Worm (Caenorhabditis elegans) whole organism, early embryonic: ENCODE measurements around the gene Y53C12A.8.
"Not testable (repeated sequence)": the region's sequence is repeated elsewhere in the genome, so short reads cannot be mapped to it uniquely, and the experiment has no call there.

Experiments used
- B0310.2 ChIP-seq: sonication (generic microtip); optimal IDR thresholded peaks from 2 replicates; lab custom pipeline; 2016; ENCODE audit warnings: mild to moderate bottlenecking, missing genetic modification characterization, missing compliant biosample characterization
- F13C5.2 ChIP-seq: sonication (generic microtip); optimal IDR thresholded peaks from 2 replicates; lab custom pipeline; 2017; ENCODE audit warnings: mild to moderate bottlenecking, missing genetic modification characterization, inconsistent platforms, missing compliant biosample characterization
- aly-1 ChIP-seq: sonication (generic microtip); optimal IDR thresholded peaks from 2 replicates; lab custom pipeline; 2016; ENCODE audit warnings: missing genetic modification characterization, missing compliant biosample characterization
- ama-1 ChIP-seq: fragments of 150-350 bp; optimal IDR thresholded peaks from 2 replicates; lab custom pipeline; 2014
- ceh-13 ChIP-seq: fragments of 200-800 bp; sonication (Bioruptor generic); optimal IDR thresholded peaks from 2 replicates; lab custom pipeline; 2018; ENCODE audit warnings: mild to moderate bottlenecking, missing genetic modification characterization, missing compliant biosample characterization
- ceh-36 ChIP-seq: sonication (generic microtip); optimal IDR thresholded peaks from 2 replicates; lab custom pipeline; 2016; ENCODE audit warnings: missing genetic modification characterization, inconsistent platforms, missing compliant biosample characterization
- ets-7 ChIP-seq: sonication (generic microtip); optimal IDR thresholded peaks from 2 replicates; lab custom pipeline; 2016; ENCODE audit warnings: missing genotype, missing genetic modification characterization, missing compliant biosample characterization
- flt-1 ChIP-seq: fragments of 200-800 bp; sonication (Bioruptor generic); IDR thresholded peaks from 2 replicates; pipeline ENCODE4 v1.3.6; 2022; ENCODE audit warnings: missing genetic modification characterization, missing compliant biosample characterization
- hmbx-1 ChIP-seq: sonication (generic microtip); optimal IDR thresholded peaks from 2 replicates; lab custom pipeline; 2016; ENCODE audit warnings: mild to moderate bottlenecking, missing genetic modification characterization, missing compliant biosample characterization
- hmg-4 ChIP-seq: fragments of 200-800 bp; sonication (Bioruptor generic); optimal IDR thresholded peaks from 2 replicates; lab custom pipeline; 2018; ENCODE audit warnings: mild to moderate bottlenecking, missing genetic modification characterization, missing compliant biosample characterization
- hnd-1 ChIP-seq: sonication (generic microtip); optimal IDR thresholded peaks from 2 replicates; lab custom pipeline; 2016; ENCODE audit warnings: missing genetic modification characterization, missing compliant biosample characterization
- pes-1 ChIP-seq: fragments of 200-800 bp; sonication (Bioruptor generic); IDR thresholded peaks from 2 replicates; pipeline ENCODE4 v1.3.6; 2022; ENCODE audit warnings: missing genetic modification reagents, missing genetic modification characterization, missing compliant biosample characterization
- scrt-1 ChIP-seq: fragments of 200-800 bp; sonication (Bioruptor generic); IDR thresholded peaks from 2 replicates; pipeline ENCODE4 v1.3.6; 2022; ENCODE audit warnings: missing genetic modification characterization, missing compliant biosample characterization
- sea-1 ChIP-seq: fragments of 200-800 bp; sonication (Bioruptor generic); conservative IDR thresholded peaks from 2 replicates; pipeline ENCODE4 v1.3.6; 2022; ENCODE audit warnings: missing genetic modification characterization, missing compliant biosample characterization
- tbx-11 ChIP-seq: fragments of 200-800 bp; sonication (Bioruptor generic); IDR thresholded peaks from 2 replicates; pipeline ENCODE4 v1.3.6; 2022; ENCODE audit warnings: missing genetic modification characterization, missing compliant biosample characterization
- tbx-37 ChIP-seq: fragments of 200-800 bp; sonication (Bioruptor generic); conservative IDR thresholded peaks from 2 replicates; pipeline ENCODE4 v1.3.6; 2022; ENCODE audit warnings: missing genetic modification reagents, missing genetic modification characterization, missing compliant biosample characterization
- tra-4 ChIP-seq: sonication (generic microtip); optimal IDR thresholded peaks from 2 replicates; lab custom pipeline; 2017; ENCODE audit warnings: missing genetic modification characterization, missing compliant biosample characterization

Gene Y53C12A.8

ce11 chrII:9700363-9700762 is at the start of gene Y53C12A.8, which contains the start of gene Y53C12A.7:
TSS of gene Y53C12A.8 (minus strand) at chrII:9700463.
TSS of gene Y53C12A.7 (plus strand) at chrII:9700543.
- TF ChIP-seq hmbx-1 = no peak
- TF ChIP-seq sea-1 (GFP tag; lab: Robert Waterston, UW) = no peak
- TF ChIP-seq ama-1 = no peak
- TF ChIP-seq hnd-1 = no peak
- no peak for TF ChIP-seq F13C5.2
- TF ChIP-seq aly-1 = no peak
- no peak for TF ChIP-seq ets-7 (tag; lab: Kevin White, UChicago)
- no peak for TF ChIP-seq tbx-37 (GFP tag; lab: Robert Waterston, UW)
- no peak for TF ChIP-seq scrt-1 (GFP tag; lab: Robert Waterston, UW)

ce11 chrII:9746069-9746468 is 45.8 kb upstream of the Y53C12A.8 start, which contains the start of the genes Y53C12B.1 and nos-3:
TSS of gene Y53C12B.1 (minus strand) at chrII:9746078.
TSS of gene nos-3 (plus strand) at chrII:9746316.
- TF ChIP-seq sea-1 (GFP tag; lab: Robert Waterston, UW) = no peak
- TF ChIP-seq tra-4 (tag; lab: Kevin White, UChicago) = no peak
- no peak for TF ChIP-seq pes-1 (GFP tag; lab: Robert Waterston, UW)
- TF ChIP-seq hnd-1 = no peak
- no peak for TF ChIP-seq ceh-13
- TF ChIP-seq B0310.2 (tag; lab: Kevin White, UChicago) = no peak
- TF ChIP-seq aly-1 = no peak
- TF ChIP-seq hmg-4 (GFP tag; lab: Kevin White, UChicago) = no peak
- TF ChIP-seq scrt-1 (GFP tag; lab: Robert Waterston, UW) = no peak
- no peak for TF ChIP-seq hmbx-1
- TF ChIP-seq ets-7 (tag; lab: Kevin White, UChicago) = no peak
- no peak for TF ChIP-seq ceh-36
- TF ChIP-seq F13C5.2 = no peak
- no peak for TF ChIP-seq tbx-11 (GFP tag; lab: Robert Waterston, UW)
- no peak for TF ChIP-seq ama-1
- TF ChIP-seq tbx-37 (GFP tag; lab: Robert Waterston, UW) = no peak
- TF ChIP-seq flt-1 (GFP tag; lab: Robert Waterston, UW) = no peak

ce11 chrII:9742784-9743183 is 42.5 kb upstream of the Y53C12A.8 start, which contains the start of gene pno-1:
TSS of gene pno-1 (minus strand) at chrII:9742884.
- no peak for TF ChIP-seq flt-1 (GFP tag; lab: Robert Waterston, UW)
- no peak for TF ChIP-seq tbx-11 (GFP tag; lab: Robert Waterston, UW)
- TF ChIP-seq hmg-4 (GFP tag; lab: Kevin White, UChicago) = no peak
- TF ChIP-seq aly-1 = no peak
- TF ChIP-seq B0310.2 (tag; lab: Kevin White, UChicago) = no peak
- TF ChIP-seq scrt-1 (GFP tag; lab: Robert Waterston, UW) = no peak
- no peak for TF ChIP-seq ceh-36
- TF ChIP-seq tbx-37 (GFP tag; lab: Robert Waterston, UW) = no peak
- no peak for TF ChIP-seq ceh-13
- TF ChIP-seq ets-7 (tag; lab: Kevin White, UChicago) = no peak
- TF ChIP-seq tra-4 (tag; lab: Kevin White, UChicago) = no peak
- TF ChIP-seq pes-1 (GFP tag; lab: Robert Waterston, UW) = no peak
- no peak for TF ChIP-seq hnd-1
- TF ChIP-seq sea-1 (GFP tag; lab: Robert Waterston, UW) = no peak
- TF ChIP-seq F13C5.2 = no peak
- no peak for TF ChIP-seq hmbx-1
- no peak for TF ChIP-seq ama-1

- TF ChIP-seq ets-7 (tag; lab: Kevin White, UChicago) (no peak), hnd-1 (no peak), flt-1 (GFP tag; lab: Robert Waterston, UW) (no peak), hmg-4 (GFP tag; lab: Kevin White, UChicago) (no peak), ceh-36 (no peak), tra-4 (tag; lab: Kevin White, UChicago) (no peak), ceh-13 (no peak), tbx-11 (GFP tag; lab: Robert Waterston, UW) (no peak), hmbx-1 (no peak), scrt-1 (GFP tag; lab: Robert Waterston, UW) (no peak), tbx-37 (GFP tag; lab: Robert Waterston, UW) (no peak), ama-1 (no peak), aly-1 (no peak), pes-1 (GFP tag; lab: Robert Waterston, UW) (no peak), F13C5.2 (no peak)
Observed at ce11 chrII:9741400-9741799, 41.1 kb upstream of the Y53C12A.8 start.

ce11 chrII:9740552-9740951 is 40.3 kb upstream of the Y53C12A.8 start:
- no peak for TF ChIP-seq hnd-1
- TF ChIP-seq ceh-13 = no peak
- no peak for TF ChIP-seq tbx-11 (GFP tag; lab: Robert Waterston, UW)
- TF ChIP-seq flt-1 (GFP tag; lab: Robert Waterston, UW) = no peak
- no peak for TF ChIP-seq hmg-4 (GFP tag; lab: Kevin White, UChicago)
- no peak for TF ChIP-seq aly-1
- TF ChIP-seq tra-4 (tag; lab: Kevin White, UChicago) = no peak
- no peak for TF ChIP-seq ceh-36
- TF ChIP-seq tbx-37 (GFP tag; lab: Robert Waterston, UW) = no peak
- TF ChIP-seq hmbx-1 = no peak
- TF ChIP-seq ama-1 = no peak
- no peak for TF ChIP-seq pes-1 (GFP tag; lab: Robert Waterston, UW)
- no peak for TF ChIP-seq B0310.2 (tag; lab: Kevin White, UChicago)
- TF ChIP-seq F13C5.2 = no peak

- TF ChIP-seq ceh-36 (no peak), tra-4 (tag; lab: Kevin White, UChicago) (no peak), ets-7 (tag; lab: Kevin White, UChicago) (no peak), hmg-4 (GFP tag; lab: Kevin White, UChicago) (no peak), ceh-13 (no peak), sea-1 (GFP tag; lab: Robert Waterston, UW) (no peak)
Observed at ce11 chrII:9738820-9739219, 38.6 kb upstream of the Y53C12A.8 start.

ce11 chrII:9735785-9736184 is 35.5 kb upstream of the Y53C12A.8 start:
- TF ChIP-seq hnd-1 = no peak
- no peak for TF ChIP-seq ama-1
- TF ChIP-seq tbx-37 (GFP tag; lab: Robert Waterston, UW) = no peak
- no peak for TF ChIP-seq B0310.2 (tag; lab: Kevin White, UChicago)
- no peak for TF ChIP-seq ceh-13

- not testable (repeated sequence) for TF ChIP-seq tbx-11 (GFP tag; lab: Robert Waterston, UW); B0310.2 (tag; lab: Kevin White, UChicago); hmg-4 (GFP tag; lab: Kevin White, UChicago)
Observed at ce11 chrII:9731810-9732209, 31.5 kb upstream of the Y53C12A.8 start, which contains the start of gene mab-3. TSS of gene mab-3 (plus strand) at chrII:9732137.
